Fruit fly (Drosophila melanogaster) whole organism, embryonic: Measurements from ENCODE around the gene 5-HT7.

Experiments used
- Aef1 ChIP-seq: fragments of 200-800 bp; sonication (Bioruptor generic); IDR thresholded peaks from 3 replicates; pipeline ENCODE4 v1.3.6; 2022; ENCODE audit warnings: missing biosample characterization, missing genetic modification characterization
- CG10543 ChIP-seq: fragments of 200-800 bp; sonication (Bioruptor generic); optimal IDR thresholded peaks from 3 replicates; lab custom pipeline; 2017; ENCODE audit warnings: missing biosample characterization, mild to moderate bottlenecking, missing genetic modification characterization, moderate library complexity
- CG10565 ChIP-seq: fragments of 200-800 bp; sonication (Bioruptor generic); optimal IDR thresholded peaks from 3 replicates; lab custom pipeline; 2016; ENCODE audit warnings: missing biosample characterization, mild to moderate bottlenecking, missing genetic modification characterization
- CG10654 ChIP-seq: fragments of 200-800 bp; sonication (Bioruptor generic); optimal IDR thresholded peaks from 2 replicates; lab custom pipeline; 2016; ENCODE audit warnings: missing biosample characterization, missing genetic modification characterization
- CG11085 ChIP-seq: fragments of 200-800 bp; sonication (Bioruptor generic); IDR thresholded peaks from 2 replicates; pipeline ENCODE4 v1.3.6; 2022; ENCODE audit warnings: missing biosample characterization, missing genetic modification characterization
- CG11695 ChIP-seq: fragments of 200-800 bp; sonication (Bioruptor generic); IDR thresholded peaks from 3 replicates; pipeline ENCODE4 v1.3.6; 2022; ENCODE audit warnings: missing biosample characterization, missing genetic modification characterization
- CG11696 ChIP-seq: fragments of 200-800 bp; sonication (Bioruptor generic); IDR thresholded peaks from 2 replicates; pipeline ENCODE4 v1.3.6; 2022; ENCODE audit warnings: missing biosample characterization, missing genetic modification characterization
- CG13894 ChIP-seq: fragments of 200-800 bp; sonication (Bioruptor generic); optimal IDR thresholded peaks from 3 replicates; lab custom pipeline; 2018; ENCODE audit warnings: missing biosample characterization, mild to moderate bottlenecking, missing genetic modification characterization, moderate library complexity
- CG17385 ChIP-seq: fragments of 200-800 bp; sonication (Bioruptor generic); optimal IDR thresholded peaks from 3 replicates; lab custom pipeline; 2018; ENCODE audit warnings: missing biosample characterization, mild to moderate bottlenecking, missing genetic modification characterization
- CG17612 ChIP-seq: fragments of 200-800 bp; sonication (Bioruptor generic); IDR thresholded peaks from 2 replicates; pipeline ENCODE4 v1.3.6; 2022; ENCODE audit warnings: missing biosample characterization, missing genetic modification characterization
- CG17829 ChIP-seq: fragments of 200-800 bp; optimal IDR thresholded peaks from 2 replicates; lab custom pipeline; 2019; ENCODE audit warnings: missing biosample characterization, mild to moderate bottlenecking, missing genetic modification characterization, moderate library complexity
- CG1792 ChIP-seq: fragments of 200-800 bp; sonication (Bioruptor generic); optimal IDR thresholded peaks from 2 replicates; lab custom pipeline; 2016; ENCODE audit warnings: missing biosample characterization, missing genetic modification characterization
- CG1832 ChIP-seq: fragments of 200-800 bp; sonication (Bioruptor generic); optimal IDR thresholded peaks from 2 replicates; lab custom pipeline; 2017; ENCODE audit warnings: missing biosample characterization, mild to moderate bottlenecking, missing genetic modification characterization, inconsistent platforms
- CG3726 ChIP-seq: fragments of 200-800 bp; sonication (Bioruptor generic); IDR thresholded peaks from 3 replicates; pipeline ENCODE4, ENCODE4 v1.3.6; 2022; ENCODE audit warnings: missing biosample characterization, missing genetic modification characterization
- CG42726 ChIP-seq: fragments of 200-800 bp; sonication (Bioruptor generic); IDR thresholded peaks from 2 replicates; pipeline ENCODE4 v1.3.6; 2022; ENCODE audit warnings: missing biosample characterization, missing genetic modification characterization; ENCODE audit not compliant: partially characterized antibody
- CG4328 ChIP-seq: fragments of 200-800 bp; sonication (Bioruptor generic); optimal IDR thresholded peaks from 3 replicates; lab custom pipeline; 2017; ENCODE audit warnings: missing biosample characterization, missing genetic modification reagents, missing genetic modification characterization
- CG4820 ChIP-seq: fragments of 200-800 bp; sonication (Bioruptor generic); optimal IDR thresholded peaks from 3 replicates; lab custom pipeline; 2016; ENCODE audit warnings: missing biosample characterization, missing genetic modification characterization
- CG8924 ChIP-seq: fragments of 200-800 bp; optimal IDR thresholded peaks from 3 replicates; lab custom pipeline; 2019; ENCODE audit warnings: missing biosample characterization, mild to moderate bottlenecking, missing genetic modification characterization, moderate library complexity
- CG9609 ChIP-seq: fragments of 200-800 bp; sonication (Bioruptor generic); optimal IDR thresholded peaks from 3 replicates; lab custom pipeline; 2016; ENCODE audit warnings: missing biosample characterization, missing genetic modification characterization
- Eip74EF ChIP-seq, 2 experiments: fragments of 200-800 bp in 1 of 2; fragments of >200 bp in 1 of 2; sonication (Bioruptor generic) in 1 of 2; optimal IDR thresholded peaks; 2 replicates each; lab custom pipeline; 2017 to 2019; ENCODE audit warnings: missing biosample characterization in 2 of 2, missing genetic modification characterization in 2 of 2, mild to moderate bottlenecking in 1 of 2, moderate library complexity in 1 of 2
- HLH3B ChIP-seq: fragments of 200-800 bp; sonication (Bioruptor generic); IDR thresholded peaks from 2 replicates; pipeline ENCODE4 v1.3.6; 2022; ENCODE audit warnings: missing biosample characterization, missing genetic modification characterization
- Lim3 ChIP-seq: fragments of 200-800 bp; sonication (Bioruptor generic); IDR thresholded peaks from 2 replicates; pipeline ENCODE4 v1.3.6; 2022; ENCODE audit warnings: missing biosample characterization, missing genetic modification characterization
- NC2β ChIP-seq: fragments of 200-800 bp; sonication (Bioruptor generic); optimal IDR thresholded peaks from 2 replicates; lab custom pipeline; 2016; ENCODE audit warnings: missing biosample characterization, missing genetic modification characterization
- Optix ChIP-seq: fragments of 200-800 bp; sonication (Bioruptor generic); IDR thresholded peaks from 3 replicates; pipeline ENCODE4 v1.3.6; 2022; ENCODE audit warnings: missing biosample characterization, missing genetic modification characterization
- Ravus ChIP-seq: fragments of 200-800 bp; sonication (Bioruptor generic); IDR thresholded peaks from 2 replicates; pipeline ENCODE4 v1.3.6; 2022; ENCODE audit warnings: missing biosample characterization, missing genetic modification characterization
- Spps ChIP-seq: fragments of 200-800 bp; sonication (Bioruptor generic); optimal IDR thresholded peaks from 2 replicates; lab custom pipeline; 2018; ENCODE audit warnings: missing biosample characterization, mild to moderate bottlenecking, missing genetic modification characterization
- Xrp1 ChIP-seq: fragments of 200-800 bp; sonication (Bioruptor generic); IDR thresholded peaks from 2 replicates; pipeline ENCODE4 v1.3.6; 2022; ENCODE audit warnings: missing biosample characterization, missing genetic modification characterization
- ase ChIP-seq: fragments of 200-800 bp; sonication (Bioruptor generic); IDR thresholded peaks from 3 replicates; pipeline ENCODE4 v1.3.6; 2022; ENCODE audit warnings: missing biosample characterization, missing genetic modification characterization
- bcd ChIP-seq: fragments of 200-800 bp; sonication (Bioruptor generic); optimal IDR thresholded peaks from 2 replicates; lab custom pipeline; 2017; ENCODE audit warnings: missing biosample characterization, mild to moderate bottlenecking, missing genetic modification characterization
- crol ChIP-seq: fragments of 200-800 bp; sonication (Bioruptor generic); IDR thresholded peaks from 2 replicates; pipeline ENCODE4 v1.3.6; 2022; ENCODE audit warnings: missing biosample characterization, missing genetic modification characterization
- cwo ChIP-seq: fragments of 200-800 bp; sonication (Bioruptor generic); optimal IDR thresholded peaks from 3 replicates; lab custom pipeline; 2017; ENCODE audit warnings: missing biosample characterization, missing genetic modification characterization, mild to moderate bottlenecking, moderate library complexity, missing genetic modification reagents
- dati ChIP-seq: fragments of 200-800 bp; sonication (Bioruptor generic); IDR thresholded peaks from 2 replicates; pipeline ENCODE4 v1.3.6; 2022; ENCODE audit warnings: missing biosample characterization, missing genetic modification characterization
- eve ChIP-seq, 2 experiments: fragments of >200 bp; optimal IDR thresholded peaks; 2 replicates each; lab custom pipeline; 2017; ENCODE audit warnings: missing biosample characterization in 2 of 2, missing genetic modification characterization in 2 of 2
- fd102C ChIP-seq: fragments of 200-800 bp; sonication (Bioruptor generic); optimal IDR thresholded peaks from 2 replicates; lab custom pipeline; 2018; ENCODE audit warnings: missing biosample characterization, mild to moderate bottlenecking, missing genetic modification characterization, moderate library complexity
- gcm ChIP-seq: fragments of 200-800 bp; sonication (Bioruptor generic); optimal IDR thresholded peaks from 2 replicates; lab custom pipeline; 2019; ENCODE audit warnings: missing biosample characterization, mild to moderate bottlenecking, missing genetic modification characterization, moderate library complexity
- gsb-n ChIP-seq: fragments of 200-800 bp; sonication (Bioruptor generic); optimal IDR thresholded peaks from 3 replicates; lab custom pipeline; 2018; ENCODE audit warnings: missing biosample characterization, mild to moderate bottlenecking, missing genetic modification characterization
- hkb ChIP-seq, 2 experiments: fragments of 200-800 bp in 1 of 2; fragments of >200 bp in 1 of 2; sonication (Bioruptor generic) in 1 of 2; IDR thresholded peaks in 1 of 2; optimal IDR thresholded peaks in 1 of 2; 2 replicates each; pipeline versions ENCODE4 v1.3.6 to Lab custom; 2017 to 2022; ENCODE audit warnings: missing biosample characterization in 1 of 2, missing genetic modification characterization in 1 of 2
- jing ChIP-seq: fragments of 200-800 bp; sonication (Bioruptor generic); optimal IDR thresholded peaks from 2 replicates; lab custom pipeline; 2018; ENCODE audit warnings: missing biosample characterization, mild to moderate bottlenecking, missing genetic modification characterization
- lmd ChIP-seq: fragments of 200-800 bp; sonication (Bioruptor generic); IDR thresholded peaks from 2 replicates; pipeline ENCODE4 v1.3.6; 2022; ENCODE audit warnings: missing biosample characterization, missing genetic modification characterization
- oc ChIP-seq: fragments of 200-800 bp; sonication (Bioruptor generic); optimal IDR thresholded peaks from 2 replicates; lab custom pipeline; 2018; ENCODE audit warnings: missing biosample characterization, mild to moderate bottlenecking, missing genetic modification characterization, moderate library complexity
- onecut ChIP-seq: fragments of 200-800 bp; sonication (Bioruptor generic); IDR thresholded peaks from 2 replicates; pipeline ENCODE4 v1.3.6; 2022; ENCODE audit warnings: missing biosample characterization, missing genetic modification characterization
- pita ChIP-seq: fragments of 200-800 bp; sonication (Bioruptor generic); optimal IDR thresholded peaks from 2 replicates; lab custom pipeline; 2017; ENCODE audit warnings: missing biosample characterization, mild to moderate bottlenecking, missing genetic modification characterization
- ro ChIP-seq: fragments of 200-800 bp; sonication (Bioruptor generic); IDR thresholded peaks from 2 replicates; pipeline ENCODE4 v1.3.6; 2022; ENCODE audit warnings: missing biosample characterization, missing genetic modification characterization
- schlank ChIP-seq: fragments of 200-800 bp; sonication (Bioruptor generic); optimal IDR thresholded peaks from 2 replicates; lab custom pipeline; 2018; ENCODE audit warnings: missing biosample characterization, mild to moderate bottlenecking, missing genetic modification characterization
- toy ChIP-seq: fragments of 200-800 bp; sonication (Bioruptor generic); IDR thresholded peaks from 2 replicates; pipeline ENCODE4 v1.3.6; 2022; ENCODE audit warnings: missing biosample characterization, missing genetic modification characterization
- wdn ChIP-seq: fragments of 200-800 bp; sonication (Bioruptor generic); IDR thresholded peaks from 2 replicates; pipeline ENCODE4 v1.3.6; 2022; ENCODE audit warnings: missing biosample characterization, missing genetic modification characterization
- wor ChIP-seq: fragments of 200-800 bp; sonication (Bioruptor generic); IDR thresholded peaks from 2 replicates; pipeline ENCODE4 v1.3.6; 2022; ENCODE audit warnings: missing biosample characterization, missing genetic modification characterization
- zfh2 ChIP-seq: fragments of 200-800 bp; sonication (Bioruptor generic); optimal IDR thresholded peaks from 2 replicates; lab custom pipeline; 2016; ENCODE audit warnings: missing biosample characterization, missing genetic modification characterization

Gene 5-HT7

dm6 chr3R:31059807-31060707 lies 43.4 kb upstream of the 5-HT7 start (continued):
- TF ChIP-seq CG17829 (tag; lab: Kevin White, UChicago) = peak; percentile 4
- TF ChIP-seq fd102C (GFP tag; lab: Kevin White, UChicago) = no peak
- peak; percentile 9 to 64 for TF ChIP-seq eve (GFP tag; optimal IDR thresholded peaks at IDR 0.05; lab: Kevin White, UChicago)
- TF ChIP-seq onecut (GFP tag; lab: Robert Waterston, UW) = no peak
- TF ChIP-seq lmd (GFP tag; lab: Robert Waterston, UW) = peak; percentile 25; the same call in 1 of the 2 replicates
- no peak for TF ChIP-seq Eip74EF (GFP tag; optimal IDR thresholded peaks at IDR 0.05; lab: Kevin White, UChicago)
- TF ChIP-seq jing = peak; percentile 16
- TF ChIP-seq wdn = no peak
- no peak for TF ChIP-seq schlank (tag; lab: Kevin White, UChicago)
- no peak for TF ChIP-seq pita
- TF ChIP-seq dati (GFP tag; lab: Robert Waterston, UW) = 0 out of 2 replicates have a peak, but pooled peaks have one; percentile 30
- TF ChIP-seq Spps (tag; lab: Kevin White, UChicago) = no peak
- TF ChIP-seq NC2β = peak; percentile 13
- peak; percentile 21 for TF ChIP-seq CG17385 (GFP tag; lab: Kevin White, UChicago)
- no peak for TF ChIP-seq CG4820
- TF ChIP-seq Xrp1 (GFP tag; lab: Robert Waterston, UW) = peak; percentile 65
- TF ChIP-seq cwo (GFP tag; lab: Kevin White, UChicago) = no peak
- peak; percentile 50; the same call in 1 of the 2 replicates for TF ChIP-seq HLH3B (GFP tag; lab: Robert Waterston, UW)
- TF ChIP-seq Optix (GFP tag; lab: Robert Waterston, UW) = peak; percentile 53; the same call in 2 of the 3 replicates
- no peak for TF ChIP-seq CG4328
- peak; percentile 46; the same call in 1 of the 3 replicates for TF ChIP-seq CG11695 (GFP tag; lab: Robert Waterston, UW)
- no peak for TF ChIP-seq toy (GFP tag; lab: Robert Waterston, UW)
- no peak for TF ChIP-seq CG10565
- peak; percentile 34; the same call in 1 of the 2 replicates for TF ChIP-seq CG11696 (GFP tag; lab: Robert Waterston, UW)
- no peak for TF ChIP-seq CG1792
- no peak for TF ChIP-seq CG8924 (tag; lab: Kevin White, UChicago)
- TF ChIP-seq gcm = no peak
- TF ChIP-seq CG17612 = no peak
- TF ChIP-seq zfh2 = peak; percentile 7
- peak; percentile 61 for TF ChIP-seq crol (GFP tag; lab: Robert Waterston, UW)
- TF ChIP-seq ase = peak; percentile 5; the same call in 1 of the 3 replicates
- no peak for TF ChIP-seq CG13894 (tag; lab: Kevin White, UChicago)
- TF ChIP-seq Lim3 (GFP tag; lab: Robert Waterston, UW) = no peak
- TF ChIP-seq CG9609 (GFP tag; lab: Kevin White, UChicago) = peak; percentile 61
- TF ChIP-seq hkb (optimal IDR thresholded peaks at IDR 0.05; lab: Kevin White, UChicago) = no peak
- peak; percentile 59 for TF ChIP-seq hkb (GFP tag; IDR thresholded peaks at IDR 0.05; lab: Robert Waterston, UW)
- peak; percentile 22; the same call in 1 of the 2 replicates for TF ChIP-seq wor (GFP tag; lab: Robert Waterston, UW)
- no peak for TF ChIP-seq CG42726 (GFP tag; lab: Robert Waterston, UW)
- no peak for TF ChIP-seq CG10654 (GFP tag; lab: Kevin White, UChicago)
- TF ChIP-seq CG10543 = peak; percentile 11
- peak; percentile 34 for TF ChIP-seq gsb-n (tag; lab: Kevin White, UChicago)
- no peak for TF ChIP-seq CG3726 (GFP tag; lab: Robert Waterston, UW)
- TF ChIP-seq Ravus (GFP tag; lab: Robert Waterston, UW) = no peak
- TF ChIP-seq ro = no peak
- peak; percentile 6 for TF ChIP-seq bcd (GFP tag; lab: Kevin White, UChicago)
- peak; percentile 57; the same call in 2 of the 3 replicates for TF ChIP-seq Aef1 (GFP tag; lab: Robert Waterston, UW)
- peak; percentile 30 for TF ChIP-seq oc (tag; lab: Kevin White, UChicago)
- no peak for TF ChIP-seq CG11085
- TF ChIP-seq CG1832 (GFP tag; lab: Kevin White, UChicago) = no peak
